Worm (Caenorhabditis elegans): ENCODE measurements around the gene F11E6.9.

ce11 chrIV:17453200-17453599 is 21.9 kb downstream of the F11E6.9 start:
- TF ChIP-seq pha-4 (tag; optimal IDR thresholded peaks at IDR 0.05) (no peak), Y22D7AL.16 (tag; optimal IDR thresholded peaks at IDR 0.05) (no peak), ama-1 (optimal IDR thresholded peaks at IDR 0.05) (no peak), fax-1 (tag; optimal IDR thresholded peaks at IDR 0.05) (no peak), dve-1 (tag; optimal IDR thresholded peaks at IDR 0.05) (no peak), hlh-6 (tag; optimal IDR thresholded peaks at IDR 0.05) (no peak), lim-6 (tag; optimal IDR thresholded peaks at IDR 0.05) (no peak), ahr-1 (tag; optimal IDR thresholded peaks at IDR 0.05) (no peak)
